Fruit fly (Drosophila melanogaster) whole organism, embryonic: Measurements from ENCODE around the gene CG6230.

Experiments used
- Antp ChIP-seq: fragments of 200-800 bp; sonication (Bioruptor generic); optimal IDR thresholded peaks from 3 replicates; lab custom pipeline; 2016; ENCODE audit warnings: missing biosample characterization, missing genetic modification characterization
- Asciz ChIP-seq: fragments of 200-800 bp; sonication (Bioruptor generic); optimal IDR thresholded peaks from 2 replicates; lab custom pipeline; 2017; ENCODE audit warnings: missing biosample characterization, mild to moderate bottlenecking, missing genetic modification characterization, missing genetic modification reagents
- Atf-2 ChIP-seq: fragments of 200-800 bp; sonication (Bioruptor generic); optimal IDR thresholded peaks from 2 replicates; lab custom pipeline; 2016; ENCODE audit warnings: missing biosample characterization, missing genetic modification characterization
- CG1024 ChIP-seq: fragments of 200-800 bp; sonication (Bioruptor generic); IDR thresholded peaks from 2 replicates; pipeline ENCODE4 v1.3.6; 2022; ENCODE audit warnings: missing biosample characterization, missing genetic modification characterization
- CG10543 ChIP-seq: fragments of 200-800 bp; sonication (Bioruptor generic); optimal IDR thresholded peaks from 3 replicates; lab custom pipeline; 2017; ENCODE audit warnings: missing biosample characterization, mild to moderate bottlenecking, missing genetic modification characterization, moderate library complexity
- CG10654 ChIP-seq: fragments of 200-800 bp; sonication (Bioruptor generic); optimal IDR thresholded peaks from 2 replicates; lab custom pipeline; 2016; ENCODE audit warnings: missing biosample characterization, missing genetic modification characterization
- CG11560 ChIP-seq: fragments of 200-800 bp; sonication (Bioruptor generic); IDR thresholded peaks from 3 replicates; pipeline ENCODE4 v1.3.6; 2022; ENCODE audit warnings: missing biosample characterization, missing genetic modification characterization
- CG12769 ChIP-seq: fragments of 200-800 bp; sonication (Bioruptor generic); optimal IDR thresholded peaks from 2 replicates; lab custom pipeline; 2019; ENCODE audit warnings: missing biosample characterization, mild to moderate bottlenecking, missing genetic modification characterization, moderate library complexity
- CG13123 ChIP-seq: fragments of 200-800 bp; sonication (Bioruptor generic); optimal IDR thresholded peaks from 2 replicates; lab custom pipeline; 2016; ENCODE audit warnings: missing biosample characterization, missing genetic modification characterization
- CG17186 ChIP-seq: fragments of 200-800 bp; sonication (Bioruptor generic); optimal IDR thresholded peaks from 3 replicates; lab custom pipeline; 2017; ENCODE audit warnings: missing biosample characterization, missing genetic modification reagents, missing genetic modification characterization
- CG17385 ChIP-seq: fragments of 200-800 bp; sonication (Bioruptor generic); optimal IDR thresholded peaks from 3 replicates; lab custom pipeline; 2018; ENCODE audit warnings: missing biosample characterization, mild to moderate bottlenecking, missing genetic modification characterization
- CG17802 ChIP-seq: fragments of 200-800 bp; sonication (Bioruptor generic); optimal IDR thresholded peaks from 2 replicates; lab custom pipeline; 2018; ENCODE audit warnings: missing biosample characterization, mild to moderate bottlenecking, missing genetic modification characterization, moderate library complexity
- CG18599 ChIP-seq: fragments of 200-800 bp; sonication (Bioruptor generic); optimal IDR thresholded peaks from 3 replicates; lab custom pipeline; 2017; ENCODE audit warnings: missing biosample characterization, missing genetic modification characterization, mild to moderate bottlenecking, moderate library complexity, missing genetic modification reagents
- CG2678 ChIP-seq: fragments of 200-800 bp; sonication (Bioruptor generic); optimal IDR thresholded peaks from 3 replicates; lab custom pipeline; 2019; ENCODE audit warnings: missing biosample characterization, mild to moderate bottlenecking, missing genetic modification characterization, moderate library complexity
- CG32767 ChIP-seq: fragments of 200-800 bp; sonication (Bioruptor generic); IDR thresholded peaks from 2 replicates; pipeline ENCODE4 v1.3.6; 2022; ENCODE audit warnings: missing biosample characterization, missing genetic modification characterization
- CG32772 ChIP-seq: fragments of 200-800 bp; sonication (Bioruptor generic); IDR thresholded peaks from 2 replicates; pipeline ENCODE4 v1.3.6; 2022; ENCODE audit warnings: missing biosample characterization, missing genetic modification characterization
- CG3838 ChIP-seq: fragments of 200-800 bp; sonication (Bioruptor generic); optimal IDR thresholded peaks from 3 replicates; lab custom pipeline; 2016; ENCODE audit warnings: missing biosample characterization, missing genetic modification characterization
- CG42726 ChIP-seq: fragments of 200-800 bp; sonication (Bioruptor generic); IDR thresholded peaks from 2 replicates; pipeline ENCODE4 v1.3.6; 2022; ENCODE audit warnings: missing biosample characterization, missing genetic modification characterization; ENCODE audit not compliant: partially characterized antibody
- CG5245 ChIP-seq: fragments of 200-800 bp; sonication (Bioruptor generic); optimal IDR thresholded peaks from 3 replicates; lab custom pipeline; 2016; ENCODE audit warnings: missing biosample characterization, missing genetic modification characterization
- CG6175 ChIP-seq: fragments of 200-800 bp; sonication (Bioruptor generic); IDR thresholded peaks from 3 replicates; pipeline ENCODE4 v1.3.6; 2022; ENCODE audit warnings: missing biosample characterization, missing genetic modification characterization
- CG7839 ChIP-seq: fragments of 200-800 bp; sonication (Bioruptor generic); optimal IDR thresholded peaks from 3 replicates; lab custom pipeline; 2018; ENCODE audit warnings: missing biosample characterization, mild to moderate bottlenecking, missing genetic modification characterization, moderate library complexity
- CG7963 ChIP-seq: fragments of 200-800 bp; sonication (Bioruptor generic); IDR thresholded peaks from 3 replicates; pipeline ENCODE4 v1.3.6; 2022; ENCODE audit warnings: missing biosample characterization, missing genetic modification characterization; ENCODE audit not compliant: partially characterized antibody
- CG9876 ChIP-seq: fragments of 200-800 bp; sonication (Bioruptor generic); optimal IDR thresholded peaks from 2 replicates; lab custom pipeline; 2016; ENCODE audit warnings: missing biosample characterization, missing genetic modification characterization
- Dek ChIP-seq: fragments of 200-800 bp; sonication (Bioruptor generic); optimal IDR thresholded peaks from 3 replicates; lab custom pipeline; 2019; ENCODE audit warnings: missing biosample characterization, mild to moderate bottlenecking, missing genetic modification characterization, moderate library complexity
- Fer3 ChIP-seq: fragments of 200-800 bp; sonication (Bioruptor generic); optimal IDR thresholded peaks from 2 replicates; lab custom pipeline; 2018; ENCODE audit warnings: missing biosample characterization, mild to moderate bottlenecking, missing genetic modification characterization, moderate library complexity
- Jarid2 ChIP-seq: fragments of 200-800 bp; sonication (Bioruptor generic); optimal IDR thresholded peaks from 3 replicates; lab custom pipeline; 2017; ENCODE audit warnings: mild to moderate bottlenecking, missing biosample characterization, missing genetic modification reagents, missing genetic modification characterization
- Mes4 ChIP-seq: fragments of 200-800 bp; sonication (Bioruptor generic); optimal IDR thresholded peaks from 2 replicates; lab custom pipeline; 2016; ENCODE audit warnings: missing biosample characterization, missing genetic modification characterization
- NFAT ChIP-seq: fragments of 200-800 bp; sonication (Bioruptor generic); IDR thresholded peaks from 2 replicates; pipeline ENCODE4 v1.3.6; 2022; ENCODE audit warnings: missing biosample characterization, missing genetic modification characterization
- Poxn ChIP-seq: fragments of 200-800 bp; sonication (Bioruptor generic); IDR thresholded peaks from 2 replicates; pipeline ENCODE4 v1.3.6; 2022; ENCODE audit warnings: missing biosample characterization, missing genetic modification characterization
- Scr ChIP-seq: fragments of 200-800 bp; sonication (Bioruptor generic); IDR thresholded peaks from 2 replicates; pipeline ENCODE4 v1.3.6; 2022; ENCODE audit warnings: missing biosample characterization, missing genetic modification characterization; ENCODE audit not compliant: partially characterized antibody
- TFAM ChIP-seq: fragments of 200-800 bp; sonication (Bioruptor generic); optimal IDR thresholded peaks from 2 replicates; lab custom pipeline; 2017; ENCODE audit warnings: missing biosample characterization, missing genetic modification characterization, inconsistent platforms
- amos ChIP-seq: fragments of 200-800 bp; sonication (Bioruptor generic); IDR thresholded peaks from 2 replicates; pipeline ENCODE4 v1.3.6; 2022; ENCODE audit warnings: missing biosample characterization, missing genetic modification characterization; ENCODE audit not compliant: partially characterized antibody
- bbx ChIP-seq: fragments of 200-800 bp; sonication (Bioruptor generic); IDR thresholded peaks from 2 replicates; pipeline ENCODE4 v1.3.6; 2022; ENCODE audit warnings: missing biosample characterization, missing genetic modification characterization; ENCODE audit not compliant: partially characterized antibody
- chinmo ChIP-seq: fragments of 200-800 bp; sonication (Bioruptor generic); IDR thresholded peaks from 4 replicates; pipeline ENCODE4 v1.3.6; 2022; ENCODE audit warnings: missing biosample characterization, missing genetic modification characterization; ENCODE audit not compliant: partially characterized antibody
- dimm ChIP-seq: fragments of 200-800 bp; sonication (Bioruptor generic); IDR thresholded peaks from 2 replicates; pipeline ENCODE4 v1.3.6; 2022; ENCODE audit warnings: missing biosample characterization, missing genetic modification characterization
- dmrt11E ChIP-seq: fragments of 200-800 bp; sonication (Bioruptor generic); optimal IDR thresholded peaks from 3 replicates; lab custom pipeline; 2018; ENCODE audit warnings: missing biosample characterization, mild to moderate bottlenecking, missing genetic modification characterization, moderate library complexity
- fd3F ChIP-seq: fragments of 200-800 bp; sonication (Bioruptor generic); optimal IDR thresholded peaks from 2 replicates; lab custom pipeline; 2018; ENCODE audit warnings: missing biosample characterization, mild to moderate bottlenecking, missing genetic modification characterization, moderate library complexity
- gcm2 ChIP-seq: fragments of 200-800 bp; sonication (Bioruptor generic); optimal IDR thresholded peaks from 2 replicates; lab custom pipeline; 2016; ENCODE audit warnings: missing biosample characterization, missing genetic modification characterization
- gem ChIP-seq: fragments of 200-800 bp; sonication (Bioruptor generic); optimal IDR thresholded peaks from 2 replicates; lab custom pipeline; 2019; ENCODE audit warnings: missing biosample characterization, mild to moderate bottlenecking, missing genetic modification characterization, moderate library complexity
- grau ChIP-seq: fragments of 200-800 bp; optimal IDR thresholded peaks from 3 replicates; lab custom pipeline; 2019; ENCODE audit warnings: missing biosample characterization, mild to moderate bottlenecking, missing genetic modification characterization, moderate library complexity
- kay ChIP-seq: fragments of 200-800 bp; sonication (Bioruptor generic); optimal IDR thresholded peaks from 2 replicates; lab custom pipeline; 2016; ENCODE audit warnings: missing biosample characterization, missing genetic modification characterization
- pros ChIP-seq: fragments of 200-800 bp; sonication (Bioruptor generic); optimal IDR thresholded peaks from 3 replicates; lab custom pipeline; 2019; ENCODE audit warnings: missing biosample characterization, mild to moderate bottlenecking, missing genetic modification characterization, moderate library complexity
- scrt ChIP-seq: fragments of 200-800 bp; sonication (Bioruptor generic); optimal IDR thresholded peaks from 2 replicates; lab custom pipeline; 2018; ENCODE audit warnings: missing biosample characterization, mild to moderate bottlenecking, missing genetic modification characterization, moderate library complexity
- sim ChIP-seq: fragments of 200-800 bp; sonication (Bioruptor generic); IDR thresholded peaks from 2 replicates; pipeline ENCODE4 v1.3.6; 2022; ENCODE audit warnings: missing biosample characterization, missing genetic modification characterization
- slou ChIP-seq: fragments of 200-800 bp; sonication (Bioruptor generic); optimal IDR thresholded peaks from 3 replicates; lab custom pipeline; 2016; ENCODE audit warnings: missing biosample characterization, missing genetic modification characterization
- tll ChIP-seq, 2 experiments: fragments of 200-800 bp in 1 of 2; fragments of >200 bp in 1 of 2; sonication (Bioruptor generic) in 1 of 2; optimal IDR thresholded peaks; 2 replicates each; lab custom pipeline; 2017 to 2019; ENCODE audit warnings: missing biosample characterization in 2 of 2, missing genetic modification characterization in 2 of 2, mild to moderate bottlenecking in 1 of 2, moderate library complexity in 1 of 2
- tna ChIP-seq: fragments of 200-800 bp; sonication (Bioruptor generic); IDR thresholded peaks from 2 replicates; pipeline ENCODE4 v1.3.6; 2022; ENCODE audit warnings: missing biosample characterization, missing genetic modification characterization; ENCODE audit not compliant: partially characterized antibody
- unpg ChIP-seq: fragments of 200-800 bp; sonication (Bioruptor generic); optimal IDR thresholded peaks from 3 replicates; lab custom pipeline; 2018; ENCODE audit warnings: missing biosample characterization, mild to moderate bottlenecking, missing genetic modification characterization, moderate library complexity
- zen2 ChIP-seq: fragments of 200-800 bp; sonication (Bioruptor generic); IDR thresholded peaks from 3 replicates; pipeline ENCODE4 v1.3.6; 2022; ENCODE audit warnings: missing biosample characterization, missing genetic modification characterization; ENCODE audit not compliant: partially characterized antibody

Gene CG6230

dm6 chr2L:11123499-11123898, 3.4 kb upstream of the CG6230 start, which contains the start of the genes Csl4 and Nup160 (continued):
- TF ChIP-seq unpg (GFP tag; lab: Kevin White, UChicago) (no peak), Scr (GFP tag; lab: Robert Waterston, UW) (peak; percentile 36), CG6175 (GFP tag; lab: Robert Waterston, UW) (no peak), CG11560 (tag; lab: Robert Waterston, UW) (no peak), CG3838 (GFP tag; lab: Kevin White, UChicago) (peak; percentile 6), Mes4 (GFP tag; lab: Kevin White, UChicago) (peak; percentile 69), CG1024 (GFP tag; lab: Robert Waterston, UW) (no peak), sim (peak; percentile 9; the same call in 1 of the 2 replicates), CG7963 (GFP tag; lab: Robert Waterston, UW) (no peak), CG32767 (no peak), Asciz (no peak), tll (GFP tag; optimal IDR thresholded peaks at IDR 0.05; lab: Kevin White, UChicago) (no peak), CG13123 (peak; percentile 74), Jarid2 (GFP tag; lab: Kevin White, UChicago) (no peak), dimm (no peak), CG9876 (peak; percentile 48), TFAM (GFP tag; lab: Kevin White, UChicago) (no peak), NFAT (GFP tag; lab: Robert Waterston, UW) (peak; percentile 65), CG7839 (tag; lab: Kevin White, UChicago) (no peak), CG17802 (tag; lab: Kevin White, UChicago) (peak; percentile 2), amos (no peak), Dek (tag; lab: Kevin White, UChicago) (peak; percentile 43), slou (GFP tag; lab: Kevin White, UChicago) (peak; percentile 78), Poxn (GFP tag; lab: Robert Waterston, UW) (no peak; the same call in 1 of the 2 replicates), fd3F (GFP tag; lab: Kevin White, UChicago) (peak; percentile 54), CG5245 (peak; percentile 69), CG42726 (GFP tag; lab: Robert Waterston, UW) (no peak), CG17186 (GFP tag; lab: Kevin White, UChicago) (peak; percentile 69), zen2 (GFP tag; lab: Robert Waterston, UW) (no peak), Atf-2 (GFP tag; lab: Kevin White, UChicago) (peak; percentile 67), tna (no peak), CG32772 (GFP tag; lab: Robert Waterston, UW) (peak; percentile 64), bbx (GFP tag; lab: Robert Waterston, UW) (no peak; the same call in 1 of the 2 replicates), grau (peak; percentile 74), gem (tag; lab: Kevin White, UChicago) (no peak), CG18599 (GFP tag; lab: Kevin White, UChicago) (peak; percentile 76), gcm2 (GFP tag; lab: Kevin White, UChicago) (peak; percentile 81), CG12769 (tag; lab: Kevin White, UChicago) (no peak), pros (no peak), kay (GFP tag; lab: Kevin White, UChicago) (peak; percentile 64), chinmo (GFP tag; lab: Robert Waterston, UW) (no peak), Antp (GFP tag; lab: Kevin White, UChicago) (peak; percentile 91), CG17385 (peak; percentile 75), CG10543 (GFP tag; lab: Kevin White, UChicago) (peak; percentile 36), dmrt11E (tag; lab: Kevin White, UChicago) (peak; percentile 64), scrt (GFP tag; lab: Kevin White, UChicago) (no peak), CG10654 (GFP tag; lab: Kevin White, UChicago) (peak; percentile 77), Fer3 (tag; lab: Kevin White, UChicago) (peak; percentile 69), CG2678 (no peak)
